Fruit fly (Drosophila melanogaster): ENCODE data around the gene CG1801.

DNA sequence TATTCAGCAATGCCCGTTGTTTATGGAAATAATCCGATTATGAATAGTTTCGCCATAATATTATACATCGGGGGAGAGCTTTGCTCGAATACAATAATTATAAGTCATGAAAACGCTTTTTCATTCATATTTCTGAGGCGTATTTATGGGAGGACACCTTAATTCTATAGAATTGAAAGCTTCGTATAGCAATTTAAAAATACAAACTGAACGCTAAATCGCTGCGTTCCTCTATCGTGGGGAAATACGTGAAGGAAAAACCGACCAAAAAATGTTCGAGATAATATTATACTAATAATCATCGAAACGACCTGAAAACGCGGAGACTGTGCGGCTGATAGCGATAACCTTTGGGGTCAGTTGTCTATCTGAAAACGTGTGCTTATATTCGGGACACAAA is 40.8 kb downstream of the CG1801 start:
- no peak for TF ChIP-seq CG32121 (GFP tag; IDR thresholded peaks at IDR 0.05)
- TF ChIP-seq CG4496 (GFP tag; IDR thresholded peaks at IDR 0.05) = no peak
- no peak for TF ChIP-seq gl (tag; optimal IDR thresholded peaks at IDR 0.05)
- no peak for TF ChIP-seq Pif1A (GFP tag; optimal IDR thresholded peaks at IDR 0.05)
- TF ChIP-seq D1 (tag; optimal IDR thresholded peaks at IDR 0.05) = no peak
- no peak for TF ChIP-seq fd96Ca (GFP tag; IDR thresholded peaks at IDR 0.05)
- TF ChIP-seq CG15710 (tag; optimal IDR thresholded peaks at IDR 0.05) = no peak
- no peak for TF ChIP-seq CG10348 (GFP tag; IDR thresholded peaks at IDR 0.05)
- TF ChIP-seq CG17806 (tag; optimal IDR thresholded peaks at IDR 0.05) = no peak
- TF ChIP-seq EcR (GFP tag; optimal IDR thresholded peaks at IDR 0.05) = no peak
- TF ChIP-seq CG8301 (tag; optimal IDR thresholded peaks at IDR 0.05) = no peak
- no peak for TF ChIP-seq Pif1B (GFP tag; optimal IDR thresholded peaks at IDR 0.05)
- no peak for TF ChIP-seq Ets98B (GFP tag; IDR thresholded peaks at IDR 0.05)
- TF ChIP-seq CG12605 (GFP tag; IDR thresholded peaks at IDR 0.05) = no peak

Data from whole organism, pupa.